Fruit fly (Drosophila melanogaster) whole organism, embryonic: ENCODE data around the gene trk.

Source experiments
- CG11093 ChIP-seq: fragments of 200-800 bp; sonication (Bioruptor generic); IDR thresholded peaks from 3 replicates; pipeline ENCODE4 v1.3.6; 2022; ENCODE audit warnings: missing biosample characterization, missing genetic modification characterization
- CG11560 ChIP-seq: fragments of 200-800 bp; sonication (Bioruptor generic); IDR thresholded peaks from 3 replicates; pipeline ENCODE4 v1.3.6; 2022; ENCODE audit warnings: missing biosample characterization, missing genetic modification characterization
- CG11723 ChIP-seq: fragments of 200-800 bp; sonication (Bioruptor generic); optimal IDR thresholded peaks from 2 replicates; lab custom pipeline; 2017; ENCODE audit warnings: missing biosample characterization, mild to moderate bottlenecking, missing genetic modification characterization
- CG1233 ChIP-seq: fragments of 200-800 bp; sonication (Bioruptor generic); optimal IDR thresholded peaks from 4 replicates; lab custom pipeline; 2018; ENCODE audit warnings: missing biosample characterization, mild to moderate bottlenecking, missing genetic modification characterization
- CG14050 ChIP-seq: fragments of 200-800 bp; sonication (Bioruptor generic); IDR thresholded peaks from 3 replicates; pipeline ENCODE4 v1.3.6; 2022; ENCODE audit warnings: missing biosample characterization, missing genetic modification characterization
- CG16779 ChIP-seq: fragments of 200-800 bp; sonication (Bioruptor generic); IDR thresholded peaks from 2 replicates; pipeline ENCODE4 v1.3.6; 2022; ENCODE audit warnings: missing biosample characterization, missing genetic modification characterization
- CG16815 ChIP-seq: fragments of 200-800 bp; sonication (Bioruptor generic); optimal IDR thresholded peaks from 3 replicates; lab custom pipeline; 2017; ENCODE audit warnings: missing biosample characterization, mild to moderate bottlenecking, missing genetic modification characterization
- CG16863 ChIP-seq: fragments of 200-800 bp; sonication (Bioruptor generic); optimal IDR thresholded peaks from 3 replicates; lab custom pipeline; 2016; ENCODE audit warnings: missing biosample characterization, missing genetic modification characterization
- CG17568 ChIP-seq: fragments of 200-800 bp; sonication (Bioruptor generic); optimal IDR thresholded peaks from 2 replicates; lab custom pipeline; 2018; ENCODE audit warnings: missing biosample characterization, mild to moderate bottlenecking, missing genetic modification characterization, moderate library complexity
- CG17802 ChIP-seq: fragments of 200-800 bp; sonication (Bioruptor generic); optimal IDR thresholded peaks from 2 replicates; lab custom pipeline; 2018; ENCODE audit warnings: missing biosample characterization, mild to moderate bottlenecking, missing genetic modification characterization, moderate library complexity
- CG1792 ChIP-seq: fragments of 200-800 bp; sonication (Bioruptor generic); optimal IDR thresholded peaks from 2 replicates; lab custom pipeline; 2016; ENCODE audit warnings: missing biosample characterization, missing genetic modification characterization
- CG2202 ChIP-seq: fragments of 200-800 bp; sonication (Bioruptor generic); optimal IDR thresholded peaks from 2 replicates; lab custom pipeline; 2018; ENCODE audit warnings: missing biosample characterization, mild to moderate bottlenecking, missing genetic modification characterization
- CG3726 ChIP-seq: fragments of 200-800 bp; sonication (Bioruptor generic); IDR thresholded peaks from 3 replicates; pipeline ENCODE4, ENCODE4 v1.3.6; 2022; ENCODE audit warnings: missing biosample characterization, missing genetic modification characterization
- CG3838 ChIP-seq: fragments of 200-800 bp; sonication (Bioruptor generic); optimal IDR thresholded peaks from 3 replicates; lab custom pipeline; 2016; ENCODE audit warnings: missing biosample characterization, missing genetic modification characterization
- CG7745 ChIP-seq: fragments of 200-800 bp; sonication (Bioruptor generic); optimal IDR thresholded peaks from 2 replicates; lab custom pipeline; 2018; ENCODE audit warnings: missing biosample characterization, mild to moderate bottlenecking, missing genetic modification characterization, moderate library complexity
- CG8089 ChIP-seq: fragments of 200-800 bp; sonication (Bioruptor generic); optimal IDR thresholded peaks from 3 replicates; lab custom pipeline; 2016; ENCODE audit warnings: missing biosample characterization, missing genetic modification characterization
- CG8924 ChIP-seq: fragments of 200-800 bp; optimal IDR thresholded peaks from 3 replicates; lab custom pipeline; 2019; ENCODE audit warnings: missing biosample characterization, mild to moderate bottlenecking, missing genetic modification characterization, moderate library complexity
- D19B ChIP-seq: fragments of 200-800 bp; sonication (Bioruptor generic); optimal IDR thresholded peaks from 2 replicates; lab custom pipeline; 2017; ENCODE audit warnings: missing biosample characterization, mild to moderate bottlenecking, missing genetic modification characterization
- Fer2 ChIP-seq: fragments of 200-800 bp; sonication (Bioruptor generic); optimal IDR thresholded peaks from 2 replicates; lab custom pipeline; 2018; ENCODE audit warnings: missing biosample characterization, mild to moderate bottlenecking, missing genetic modification characterization, moderate library complexity
- GATAe ChIP-seq: fragments of 200-800 bp; sonication (Bioruptor generic); conservative IDR thresholded peaks from 2 replicates; pipeline ENCODE4 v1.3.6; 2022; ENCODE audit warnings: missing biosample characterization, missing genetic modification characterization
- HmgD ChIP-seq: fragments of 200-800 bp; sonication (Bioruptor generic); optimal IDR thresholded peaks from 3 replicates; lab custom pipeline; 2016; ENCODE audit warnings: missing biosample characterization, missing genetic modification characterization
- Hmx ChIP-seq: fragments of 200-800 bp; sonication (Bioruptor generic); optimal IDR thresholded peaks from 2 replicates; lab custom pipeline; 2016; ENCODE audit warnings: missing biosample characterization, missing genetic modification characterization
- Hr51 ChIP-seq, 2 experiments: fragments of 200-800 bp; sonication (Bioruptor generic); optimal IDR thresholded peaks; 2 replicates in 1 of 2; 3 replicates in 1 of 2; lab custom pipeline; 2016 to 2018; ENCODE audit warnings: missing biosample characterization in 2 of 2, missing genetic modification characterization in 2 of 2, mild to moderate bottlenecking in 1 of 2, moderate library complexity in 1 of 2
- Hr78 ChIP-seq, 2 experiments: fragments of 200-800 bp in 1 of 2; fragments of >200 bp in 1 of 2; sonication (Bioruptor generic) in 1 of 2; optimal IDR thresholded peaks; 2 replicates each; lab custom pipeline; 2017 to 2019; ENCODE audit warnings: missing biosample characterization in 2 of 2, missing genetic modification characterization in 2 of 2, mild to moderate bottlenecking in 1 of 2, moderate library complexity in 1 of 2
- Hsf ChIP-seq: fragments of 200-800 bp; sonication (Bioruptor generic); optimal IDR thresholded peaks from 3 replicates; lab custom pipeline; 2016; ENCODE audit warnings: missing biosample characterization, missing genetic modification characterization
- Rx ChIP-seq: fragments of 200-800 bp; sonication (Bioruptor generic); IDR thresholded peaks from 2 replicates; pipeline ENCODE4 v1.3.6; 2022; ENCODE audit warnings: missing biosample characterization, missing genetic modification characterization
- Stat92E ChIP-seq, 3 experiments: fragments of >200 bp in 2 of 3; fragments of 200-800 bp in 1 of 3; sonication (Bioruptor generic) in 1 of 3; optimal IDR thresholded peaks; 2 replicates each; lab custom pipeline; 2017 to 2019; ENCODE audit warnings: missing biosample characterization in 3 of 3, missing genetic modification characterization in 3 of 3, mild to moderate bottlenecking in 1 of 3, moderate library complexity in 1 of 3
- Xrp1 ChIP-seq: fragments of 200-800 bp; sonication (Bioruptor generic); IDR thresholded peaks from 2 replicates; pipeline ENCODE4 v1.3.6; 2022; ENCODE audit warnings: missing biosample characterization, missing genetic modification characterization
- ara ChIP-seq: fragments of 200-800 bp; sonication (Bioruptor generic); IDR thresholded peaks from 2 replicates; pipeline ENCODE4 v1.3.6; 2022; ENCODE audit warnings: missing biosample characterization, missing genetic modification characterization
- ase ChIP-seq: fragments of 200-800 bp; sonication (Bioruptor generic); IDR thresholded peaks from 3 replicates; pipeline ENCODE4 v1.3.6; 2022; ENCODE audit warnings: missing biosample characterization, missing genetic modification characterization
- bab2 ChIP-seq: fragments of 200-800 bp; sonication (Bioruptor generic); optimal IDR thresholded peaks from 2 replicates; lab custom pipeline; 2016; ENCODE audit warnings: missing biosample characterization, missing genetic modification characterization
- cad ChIP-seq: fragments of >200 bp; optimal IDR thresholded peaks from 2 replicates; lab custom pipeline; 2017; ENCODE audit warnings: missing biosample characterization, missing genetic modification characterization
- cas ChIP-seq: fragments of 200-800 bp; sonication (Bioruptor generic); IDR thresholded peaks from 2 replicates; pipeline ENCODE4 v1.3.6; 2022; ENCODE audit warnings: missing biosample characterization, missing genetic modification characterization
- caup ChIP-seq: fragments of 200-800 bp; sonication (Bioruptor generic); optimal IDR thresholded peaks from 3 replicates; lab custom pipeline; 2017; ENCODE audit warnings: missing biosample characterization, mild to moderate bottlenecking, missing genetic modification characterization, moderate library complexity; ENCODE audit not compliant: severe bottlenecking
- ci ChIP-seq: fragments of 200-800 bp; sonication (Bioruptor generic); IDR thresholded peaks from 3 replicates; pipeline ENCODE4 v1.3.6; 2022; ENCODE audit warnings: missing biosample characterization, missing genetic modification characterization
- danr ChIP-seq: fragments of 200-800 bp; sonication (Bioruptor generic); IDR thresholded peaks from 2 replicates; pipeline ENCODE4 v1.3.6; 2022; ENCODE audit warnings: missing biosample characterization, missing genetic modification characterization
- dysf ChIP-seq: fragments of 200-800 bp; sonication (Bioruptor generic); IDR thresholded peaks from 3 replicates; pipeline ENCODE4 v1.3.6; 2022; ENCODE audit warnings: missing biosample characterization, missing genetic modification characterization
- gro ChIP-seq: fragments of 200-800 bp; sonication (Bioruptor generic); optimal IDR thresholded peaks from 2 replicates; lab custom pipeline; 2016; ENCODE audit warnings: missing biosample characterization, missing genetic modification characterization
- h ChIP-seq: fragments of >200 bp; optimal IDR thresholded peaks from 2 replicates; lab custom pipeline; 2017
- her ChIP-seq: fragments of 200-800 bp; sonication (Bioruptor generic); optimal IDR thresholded peaks from 2 replicates; lab custom pipeline; 2016; ENCODE audit warnings: missing biosample characterization, missing genetic modification characterization
- jigr1 ChIP-seq: fragments of 200-800 bp; sonication (Bioruptor generic); IDR thresholded peaks from 3 replicates; pipeline ENCODE4 v1.3.6; 2022; ENCODE audit warnings: missing biosample characterization, missing genetic modification characterization
- klu ChIP-seq: fragments of 200-800 bp; sonication (Bioruptor generic); IDR thresholded peaks from 2 replicates; pipeline ENCODE4 v1.3.6; 2022; ENCODE audit warnings: missing biosample characterization, missing genetic modification characterization
- luna ChIP-seq: fragments of 200-800 bp; sonication (Bioruptor generic); optimal IDR thresholded peaks from 2 replicates; lab custom pipeline; 2016; ENCODE audit warnings: missing biosample characterization, missing genetic modification characterization
- nerfin-1 ChIP-seq: fragments of 200-800 bp; sonication (Bioruptor generic); optimal IDR thresholded peaks from 3 replicates; lab custom pipeline; 2019; ENCODE audit warnings: missing biosample characterization, mild to moderate bottlenecking, missing genetic modification characterization, moderate library complexity
- p53 ChIP-seq: fragments of 200-800 bp; sonication (Bioruptor generic); optimal IDR thresholded peaks from 2 replicates; lab custom pipeline; 2016; ENCODE audit warnings: missing biosample characterization, missing genetic modification characterization
- peb ChIP-seq: fragments of 200-800 bp; sonication (Bioruptor generic); IDR thresholded peaks from 2 replicates; pipeline ENCODE4 v1.3.6; 2022; ENCODE audit warnings: missing biosample characterization, missing genetic modification characterization
- pzg ChIP-seq: fragments of 200-800 bp; sonication (Bioruptor generic); optimal IDR thresholded peaks from 3 replicates; lab custom pipeline; 2018; ENCODE audit warnings: missing biosample characterization, mild to moderate bottlenecking, missing genetic modification characterization, moderate library complexity
- sd ChIP-seq: fragments of 200-800 bp; sonication (Bioruptor generic); optimal IDR thresholded peaks from 3 replicates; lab custom pipeline; 2018; ENCODE audit warnings: missing biosample characterization, mild to moderate bottlenecking, missing genetic modification characterization, moderate library complexity
- slp2 ChIP-seq: fragments of 200-800 bp; sonication (Bioruptor generic); optimal IDR thresholded peaks from 2 replicates; lab custom pipeline; 2016; ENCODE audit warnings: missing biosample characterization, missing genetic modification characterization
- sna ChIP-seq: fragments of 200-800 bp; sonication (Bioruptor generic); IDR thresholded peaks from 2 replicates; pipeline ENCODE4 v1.3.6; 2022; ENCODE audit warnings: missing biosample characterization, missing genetic modification characterization; ENCODE audit not compliant: partially characterized antibody
- so ChIP-seq: fragments of 200-800 bp; sonication (Bioruptor generic); IDR thresholded peaks from 3 replicates; pipeline ENCODE4 v1.3.6; 2022; ENCODE audit warnings: missing biosample characterization, missing genetic modification characterization
- trh ChIP-seq: fragments of 200-800 bp; sonication (Bioruptor generic); optimal IDR thresholded peaks from 2 replicates; lab custom pipeline; 2016; ENCODE audit warnings: missing biosample characterization, missing genetic modification characterization
- ttk ChIP-seq: fragments of 200-800 bp; sonication (Bioruptor generic); IDR thresholded peaks from 2 replicates; pipeline ENCODE4 v2.1.2; 2022; ENCODE audit warnings: missing biosample characterization, missing genetic modification characterization

trk gene

dm6 chr2L:10246785-10247190, 25.3 kb downstream of the trk start, which contains the start of gene chico (continued):
- TF ChIP-seq D19B (GFP tag; lab: Kevin White, UChicago) (no peak), CG3838 (GFP tag; lab: Kevin White, UChicago) (no peak), Hmx (no peak), p53 (GFP tag; lab: Kevin White, UChicago) (no peak), Hsf (GFP tag; lab: Kevin White, UChicago) (no peak), GATAe (GFP tag; lab: Robert Waterston, UW) (no peak), slp2 (GFP tag; lab: Kevin White, UChicago) (no peak), peb (GFP tag; lab: Robert Waterston, UW) (no peak), CG11560 (tag; lab: Robert Waterston, UW) (peak; percentile 99), her (peak; percentile 42), danr (GFP tag; lab: Robert Waterston, UW) (no peak), Rx (GFP tag; lab: Robert Waterston, UW) (no peak), CG14050 (no peak), CG3726 (GFP tag; lab: Robert Waterston, UW) (no peak), sna (GFP tag; lab: Robert Waterston, UW) (no peak; the same call in 1 of the 2 replicates), CG2202 (tag; lab: Kevin White, UChicago) (no peak), gro (GFP tag; lab: Kevin White, UChicago) (peak; percentile 47), CG11093 (GFP tag; lab: Robert Waterston, UW) (no peak), CG17568 (GFP tag; lab: Kevin White, UChicago) (no peak), Fer2 (tag; lab: Kevin White, UChicago) (no peak), CG16815 (GFP tag; lab: Kevin White, UChicago) (no peak), dysf (GFP tag; lab: Robert Waterston, UW) (no peak), trh (GFP tag; lab: Kevin White, UChicago) (no peak), klu (GFP tag; lab: Robert Waterston, UW) (no peak), CG11723 (GFP tag; lab: Kevin White, UChicago) (no peak), luna (no peak), ci (GFP tag; lab: Robert Waterston, UW) (no peak), Hr78 (GFP tag; optimal IDR thresholded peaks at IDR 0.05; lab: Kevin White, UChicago) (no peak), Stat92E (GFP tag; optimal IDR thresholded peaks at IDR 0.05; lab: Kevin White, UChicago) (peak in 1 of 3 experiments; percentile 17), CG1792 (GFP tag; lab: Kevin White, UChicago) (no peak), h (no peak), HmgD (GFP tag; lab: Kevin White, UChicago) (no peak), sd (peak; percentile 82), jigr1 (GFP tag; lab: Robert Waterston, UW) (no peak), CG8924 (peak; percentile 44), Hr51 (GFP tag; optimal IDR thresholded peaks at IDR 0.05; lab: Kevin White, UChicago) (no peak), bab2 (GFP tag; lab: Kevin White, UChicago) (no peak), caup (no peak), CG16863 (GFP tag; lab: Kevin White, UChicago) (no peak), CG1233 (GFP tag; lab: Kevin White, UChicago) (no peak), pzg (GFP tag; lab: Kevin White, UChicago) (peak; percentile 97), Xrp1 (no peak), ase (GFP tag; lab: Robert Waterston, UW) (no peak), CG7745 (tag; lab: Kevin White, UChicago) (no peak), nerfin-1 (peak; percentile 93), cas (GFP tag; lab: Robert Waterston, UW) (no peak), ara (GFP tag; lab: Robert Waterston, UW) (no peak), CG16779 (GFP tag; lab: Robert Waterston, UW) (no peak), ttk (GFP tag; lab: Robert Waterston, UW) (no peak), cad (no peak), CG17802 (tag; lab: Kevin White, UChicago) (no peak), so (no peak; the same call in 2 of the 3 replicates), CG8089 (GFP tag; lab: Kevin White, UChicago) (no peak)
